Fruit fly (Drosophila melanogaster): ENCODE measurements around the gene Rim.
A peak's percentile ranks its signal among the peaks of the same experiment; 100 is the strongest.

Rim gene

DNA sequence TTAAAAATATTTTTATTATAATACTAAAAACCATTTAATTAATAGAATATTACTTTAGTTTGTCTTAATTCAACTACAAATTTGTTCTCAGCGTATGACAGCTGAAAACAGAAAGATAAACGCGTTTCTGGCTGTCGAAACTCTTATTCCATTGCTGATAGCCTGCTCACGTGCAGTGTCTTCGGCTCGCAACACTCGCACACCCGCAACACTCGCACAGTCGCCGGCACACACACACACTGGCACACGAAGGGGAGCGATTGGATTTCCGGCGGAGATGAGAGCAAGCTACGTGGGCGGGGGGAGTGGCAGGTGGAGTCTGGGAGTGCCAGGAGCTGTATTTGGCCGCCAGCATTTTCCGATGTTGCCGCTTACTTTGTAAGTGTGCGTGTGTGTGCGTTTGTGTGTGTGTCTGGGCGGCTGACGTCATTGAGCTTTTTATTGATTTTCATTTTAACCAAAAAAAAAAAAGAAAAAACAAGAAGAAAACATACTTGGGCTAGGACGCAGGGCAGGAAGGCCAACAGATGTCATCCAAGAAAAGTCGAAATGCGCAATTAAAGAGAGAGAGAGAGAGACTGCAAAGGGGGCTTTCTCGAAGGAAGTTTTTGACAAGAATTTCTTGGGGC is 1.6 kb upstream of the Rim start (continued):
- TF ChIP-seq btn (GFP tag; optimal IDR thresholded peaks at IDR 0.05) (no peak), CG7963 (GFP tag; IDR thresholded peaks at IDR 0.05; ENCODE audit: partially characterized antibody) (no peak), CG17361 (GFP tag; IDR thresholded peaks at IDR 0.05) (no peak), CG9437 (GFP tag; optimal IDR thresholded peaks at IDR 0.05) (no peak), pnt (GFP tag; optimal IDR thresholded peaks at IDR 0.05) (no peak), CG10274 (GFP tag; optimal IDR thresholded peaks at IDR 0.05) (no peak), org-1 (GFP tag; optimal IDR thresholded peaks at IDR 0.05) (no peak), Trl (optimal IDR thresholded peaks at IDR 0.05) (no peak), Trl (GFP tag; optimal IDR thresholded peaks at IDR 0.05) (no peak), CG3163 (GFP tag; optimal IDR thresholded peaks at IDR 0.05) (no peak), inv (GFP tag; IDR thresholded peaks at IDR 0.05; ENCODE audit: partially characterized antibody) (no peak), CG13894 (tag; optimal IDR thresholded peaks at IDR 0.05) (peak; percentile 1), slou (GFP tag; optimal IDR thresholded peaks at IDR 0.05) (no peak), ems (GFP tag; optimal IDR thresholded peaks at IDR 0.05) (no peak), CG9932 (GFP tag; IDR thresholded peaks at IDR 0.05) (no peak), her (GFP tag; optimal IDR thresholded peaks at IDR 0.05) (no peak), CG7839 (tag; optimal IDR thresholded peaks at IDR 0.05) (peak; percentile 3), CG1529 (GFP tag; optimal IDR thresholded peaks at IDR 0.05) (no peak), tup (GFP tag; optimal IDR thresholded peaks at IDR 0.05) (no peak), CG1603 (tag; optimal IDR thresholded peaks at IDR 0.05) (no peak), nerfin-2 (GFP tag; IDR thresholded peaks at IDR 0.05; ENCODE audit: partially characterized antibody) (no peak), dmrt99B (tag; optimal IDR thresholded peaks at IDR 0.05) (no peak), gce (GFP tag; IDR thresholded peaks at IDR 0.05) (no peak), CG10543 (GFP tag; optimal IDR thresholded peaks at IDR 0.05) (peak; percentile 41), CG13424 (tag; optimal IDR thresholded peaks at IDR 0.05) (no peak), CG2678 (tag; optimal IDR thresholded peaks at IDR 0.05) (peak; percentile 22), CG15479 (GFP tag; optimal IDR thresholded peaks at IDR 0.05) (no peak), cwo (GFP tag; optimal IDR thresholded peaks at IDR 0.05) (peak; percentile 52), abd-A (tag; optimal IDR thresholded peaks at IDR 0.05) (peak; percentile 86), lilli (GFP tag; optimal IDR thresholded peaks at IDR 0.05) (no peak), CG30403 (GFP tag; optimal IDR thresholded peaks at IDR 0.05) (no peak), Deaf1 (tag; optimal IDR thresholded peaks at IDR 0.05) (peak; percentile 87), pros (GFP tag; optimal IDR thresholded peaks at IDR 0.05) (peak; percentile 0), Ada2b (GFP tag; IDR thresholded peaks at IDR 0.05) (no peak), CG31224 (GFP tag; IDR thresholded peaks at IDR 0.05) (peak; percentile 80), CG18599 (GFP tag; optimal IDR thresholded peaks at IDR 0.05) (peak; percentile 5), CG32767 (GFP tag; IDR thresholded peaks at IDR 0.05) (no peak), CG17568 (GFP tag; optimal IDR thresholded peaks at IDR 0.05) (no peak), CG7556 (GFP tag; optimal IDR thresholded peaks at IDR 0.05) (no peak), HHEX (GFP tag; optimal IDR thresholded peaks at IDR 0.05) (no peak), CG11504 (tag; optimal IDR thresholded peaks at IDR 0.05) (peak; percentile 27), twi (tag; optimal IDR thresholded peaks at IDR 0.05) (no peak), dan (GFP tag; IDR thresholded peaks at IDR 0.05) (no peak), CG6272 (GFP tag; IDR thresholded peaks at IDR 0.05) (no peak), scrt (GFP tag; optimal IDR thresholded peaks at IDR 0.05) (peak; percentile 29), Ravus (GFP tag; IDR thresholded peaks at IDR 0.05) (no peak), Hsf (GFP tag; optimal IDR thresholded peaks at IDR 0.05) (no peak), zfh2 (GFP tag; optimal IDR thresholded peaks at IDR 0.05) (no peak), CG8765 (GFP tag; IDR thresholded peaks at IDR 0.05) (no peak), Med (GFP tag) (peak; percentile 60)
